Fruit fly (Drosophila melanogaster): ENCODE results near the gene corto.
A peak's percentile ranks its signal among the peaks of the same experiment; 100 is the strongest.

The corto gene

DNA sequence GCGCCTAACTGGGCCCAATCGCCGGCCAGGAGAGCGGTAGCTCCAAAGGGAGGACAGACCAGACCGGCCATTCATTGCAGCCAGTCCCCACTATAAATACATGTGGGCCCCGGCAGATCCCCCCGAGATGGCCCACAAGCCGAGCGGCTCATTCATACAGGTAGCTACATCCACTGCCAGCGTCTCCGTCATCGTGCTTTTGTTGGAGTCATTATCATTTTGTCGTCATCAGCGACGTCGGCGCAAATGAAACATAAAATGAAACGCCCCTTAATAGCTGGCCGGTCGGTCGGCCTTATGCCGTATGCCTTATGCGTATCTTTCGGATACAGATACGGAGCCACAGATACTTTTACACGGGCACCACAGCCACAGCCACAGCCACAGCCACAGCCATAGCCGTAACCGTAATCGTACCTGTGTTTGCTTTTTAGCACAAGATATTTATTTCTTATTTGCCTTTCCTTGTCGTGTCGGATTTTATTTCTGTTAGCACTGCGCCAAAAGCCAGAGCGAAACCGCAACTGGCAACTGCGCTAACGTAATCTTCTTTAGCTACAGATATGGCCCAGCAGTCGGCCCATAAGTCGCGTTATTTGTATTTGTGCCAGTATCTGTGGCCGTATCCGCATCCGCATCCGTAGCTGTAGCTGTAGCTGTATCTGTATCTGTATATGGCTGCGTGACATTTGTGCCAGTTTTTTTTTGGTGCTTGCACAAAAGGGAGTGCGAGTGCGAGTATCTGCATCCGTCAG lies 43.7 kb downstream of the corto start:
- TF ChIP-seq Ets98B (GFP tag; IDR thresholded peaks at IDR 0.05) (0 out of 2 replicates have a peak, but pooled peaks have one; percentile 14), CG10348 (GFP tag; IDR thresholded peaks at IDR 0.05) (no peak), CG13204 (GFP tag; optimal IDR thresholded peaks at IDR 0.05) (peak; percentile 75), Pif1A (GFP tag; optimal IDR thresholded peaks at IDR 0.05) (peak; percentile 9), CG4496 (GFP tag; IDR thresholded peaks at IDR 0.05) (peak; percentile 28; the same call in 1 of the 3 replicates), CG17806 (tag; optimal IDR thresholded peaks at IDR 0.05) (no peak), EcR (GFP tag; optimal IDR thresholded peaks at IDR 0.05) (peak; percentile 64), Pif1B (GFP tag; optimal IDR thresholded peaks at IDR 0.05) (peak; percentile 14), fd96Ca (GFP tag; IDR thresholded peaks at IDR 0.05) (peak; percentile 27; the same call in 1 of the 3 replicates), CG14655 (GFP tag; optimal IDR thresholded peaks at IDR 0.05) (peak; percentile 27), Snoo (tag; optimal IDR thresholded peaks at IDR 0.05) (no peak), CG8159 (tag; optimal IDR thresholded peaks at IDR 0.05) (no peak), CG15710 (tag; optimal IDR thresholded peaks at IDR 0.05) (peak; percentile 5), CG8301 (tag; optimal IDR thresholded peaks at IDR 0.05) (no peak)

DNA sequence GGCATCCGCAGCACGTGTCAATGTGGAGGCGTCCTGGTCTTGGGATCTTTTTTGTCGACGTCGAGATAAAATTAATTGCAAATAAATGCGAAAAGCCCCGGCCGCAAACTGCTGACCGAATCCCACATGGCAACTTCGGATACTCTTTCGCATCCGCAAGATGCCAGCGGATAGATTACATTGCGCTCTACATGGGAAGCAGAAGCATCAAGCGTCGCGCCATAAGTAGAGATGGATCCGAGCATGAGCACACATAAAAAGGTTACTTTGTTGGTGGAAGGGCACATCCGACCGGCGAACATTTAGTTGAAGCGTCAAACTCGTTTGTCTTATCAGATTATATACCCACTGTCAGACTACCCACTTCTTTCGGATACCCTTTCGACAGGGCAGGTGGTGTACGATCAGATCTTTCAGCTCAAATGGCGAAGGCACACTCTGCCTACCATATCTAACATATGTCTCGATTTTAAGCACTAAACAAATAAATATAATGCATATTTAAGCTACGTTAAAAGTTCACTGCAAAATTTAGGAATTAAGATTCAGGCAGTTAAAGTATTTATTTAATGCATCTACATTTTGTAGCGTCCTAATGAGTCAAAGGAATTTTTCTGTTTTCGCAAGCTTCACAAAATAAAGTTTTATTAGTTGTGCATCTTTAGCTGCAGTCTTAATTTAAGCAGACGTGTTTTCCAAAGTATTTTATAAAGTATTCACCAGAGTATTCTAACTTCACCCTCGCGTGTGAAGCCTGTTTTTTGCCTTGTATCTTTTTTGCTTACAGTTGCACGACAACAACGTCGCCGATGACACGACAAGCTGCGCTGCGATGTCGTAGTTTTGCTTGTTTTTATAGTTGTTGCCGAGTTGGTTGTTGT lies 44.6 kb downstream of the corto start:
- peak; percentile 72 for TF ChIP-seq CG8159 (tag; optimal IDR thresholded peaks at IDR 0.05)
- TF ChIP-seq CG9948 (tag; optimal IDR thresholded peaks at IDR 0.05), result peak; percentile 68
- peak; percentile 50 for TF ChIP-seq CG8301 (tag; optimal IDR thresholded peaks at IDR 0.05)
- peak; percentile 38 for TF ChIP-seq CG34367 (tag; optimal IDR thresholded peaks at IDR 0.05)
- TF ChIP-seq fd96Ca (GFP tag; IDR thresholded peaks at IDR 0.05), result peak; percentile 32; the same call in 1 of the 3 replicates
- TF ChIP-seq CG13204 (GFP tag; optimal IDR thresholded peaks at IDR 0.05), result no peak
- TF ChIP-seq Pif1A (GFP tag; optimal IDR thresholded peaks at IDR 0.05), result peak; percentile 49
- TF ChIP-seq CG15710 (tag; optimal IDR thresholded peaks at IDR 0.05), result peak; percentile 58
- TF ChIP-seq CG4496 (GFP tag; IDR thresholded peaks at IDR 0.05), result peak; percentile 50; the same call in 1 of the 3 replicates
- peak; percentile 35 for TF ChIP-seq Pif1B (GFP tag; optimal IDR thresholded peaks at IDR 0.05)
- TF ChIP-seq EcR (GFP tag; optimal IDR thresholded peaks at IDR 0.05), result no peak
- peak; percentile 34 for TF ChIP-seq CG17806 (tag; optimal IDR thresholded peaks at IDR 0.05)
- no peak for TF ChIP-seq rn (GFP tag; IDR thresholded peaks at IDR 0.05)
- TF ChIP-seq CG14655 (GFP tag; optimal IDR thresholded peaks at IDR 0.05), result peak; percentile 78

DNA sequence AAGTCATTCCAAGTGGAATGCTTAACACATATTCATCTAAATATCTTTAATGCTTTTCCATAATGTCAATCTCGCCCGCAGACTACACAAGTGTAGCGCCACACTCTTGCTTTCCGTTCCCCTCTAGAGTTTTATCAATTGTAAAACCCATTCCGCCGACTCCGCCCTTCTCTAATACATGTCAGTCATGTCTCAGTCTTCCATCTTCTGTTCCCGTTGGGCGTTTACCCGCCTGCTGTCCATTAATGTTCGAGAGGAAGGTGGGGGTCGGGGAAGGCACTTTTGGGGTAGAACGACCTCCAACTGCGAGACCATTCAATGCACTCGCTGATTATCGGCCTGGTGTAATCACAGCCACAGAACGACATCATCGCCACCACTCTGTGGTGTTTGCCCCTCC lies 45.5 kb downstream of the corto start:
- TF ChIP-seq CG8301 (tag; optimal IDR thresholded peaks at IDR 0.05) (no peak), CG17806 (tag; optimal IDR thresholded peaks at IDR 0.05) (no peak), D1 (tag; optimal IDR thresholded peaks at IDR 0.05) (no peak), Pif1B (GFP tag; optimal IDR thresholded peaks at IDR 0.05) (no peak), fd96Ca (GFP tag; IDR thresholded peaks at IDR 0.05) (no peak), Snoo (tag; optimal IDR thresholded peaks at IDR 0.05) (no peak), Ets98B (GFP tag; IDR thresholded peaks at IDR 0.05) (no peak), CG34367 (tag; optimal IDR thresholded peaks at IDR 0.05) (no peak), CG12605 (GFP tag; IDR thresholded peaks at IDR 0.05) (no peak), Pif1A (GFP tag; optimal IDR thresholded peaks at IDR 0.05) (no peak), CG4496 (GFP tag; IDR thresholded peaks at IDR 0.05) (no peak)

DNA sequence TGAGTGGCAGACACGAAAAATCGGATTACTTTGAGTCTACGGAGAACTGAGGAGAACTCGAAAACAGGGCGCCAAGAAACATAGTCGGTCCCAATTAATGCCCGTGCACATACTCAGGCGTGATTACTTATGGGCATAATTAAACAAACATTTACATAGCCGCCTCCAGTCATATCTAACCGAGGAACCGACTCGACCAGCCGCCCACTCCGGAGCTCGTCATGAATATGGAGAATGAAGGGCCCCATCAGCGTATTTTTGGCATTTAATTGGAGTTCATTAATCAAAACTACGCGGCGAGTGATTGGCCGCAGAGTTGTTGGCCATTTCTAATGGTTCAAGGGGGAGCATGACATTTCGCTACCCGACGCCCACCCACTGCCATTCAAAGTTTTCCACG lies 46.6 kb downstream of the corto start:
- TF ChIP-seq CG4496 (GFP tag; IDR thresholded peaks at IDR 0.05) (no peak), CG8159 (tag; optimal IDR thresholded peaks at IDR 0.05) (no peak), CG13204 (GFP tag; optimal IDR thresholded peaks at IDR 0.05) (no peak), CG12605 (GFP tag; IDR thresholded peaks at IDR 0.05) (no peak), Ets98B (GFP tag; IDR thresholded peaks at IDR 0.05) (no peak), D1 (tag; optimal IDR thresholded peaks at IDR 0.05) (no peak), rn (GFP tag; IDR thresholded peaks at IDR 0.05) (no peak), Snoo (tag; optimal IDR thresholded peaks at IDR 0.05) (no peak), CG32121 (GFP tag; IDR thresholded peaks at IDR 0.05) (no peak), CG14655 (GFP tag; optimal IDR thresholded peaks at IDR 0.05) (no peak), CG10348 (GFP tag; IDR thresholded peaks at IDR 0.05) (no peak), CG17806 (tag; optimal IDR thresholded peaks at IDR 0.05) (no peak), CG9948 (tag; optimal IDR thresholded peaks at IDR 0.05) (no peak), CG34367 (tag; optimal IDR thresholded peaks at IDR 0.05) (no peak), Pif1A (GFP tag; optimal IDR thresholded peaks at IDR 0.05) (no peak), EcR (GFP tag; optimal IDR thresholded peaks at IDR 0.05) (no peak), Pif1B (GFP tag; optimal IDR thresholded peaks at IDR 0.05) (no peak), CG15710 (tag; optimal IDR thresholded peaks at IDR 0.05) (no peak), CG8301 (tag; optimal IDR thresholded peaks at IDR 0.05) (no peak), gl (tag; optimal IDR thresholded peaks at IDR 0.05) (no peak)

DNA sequence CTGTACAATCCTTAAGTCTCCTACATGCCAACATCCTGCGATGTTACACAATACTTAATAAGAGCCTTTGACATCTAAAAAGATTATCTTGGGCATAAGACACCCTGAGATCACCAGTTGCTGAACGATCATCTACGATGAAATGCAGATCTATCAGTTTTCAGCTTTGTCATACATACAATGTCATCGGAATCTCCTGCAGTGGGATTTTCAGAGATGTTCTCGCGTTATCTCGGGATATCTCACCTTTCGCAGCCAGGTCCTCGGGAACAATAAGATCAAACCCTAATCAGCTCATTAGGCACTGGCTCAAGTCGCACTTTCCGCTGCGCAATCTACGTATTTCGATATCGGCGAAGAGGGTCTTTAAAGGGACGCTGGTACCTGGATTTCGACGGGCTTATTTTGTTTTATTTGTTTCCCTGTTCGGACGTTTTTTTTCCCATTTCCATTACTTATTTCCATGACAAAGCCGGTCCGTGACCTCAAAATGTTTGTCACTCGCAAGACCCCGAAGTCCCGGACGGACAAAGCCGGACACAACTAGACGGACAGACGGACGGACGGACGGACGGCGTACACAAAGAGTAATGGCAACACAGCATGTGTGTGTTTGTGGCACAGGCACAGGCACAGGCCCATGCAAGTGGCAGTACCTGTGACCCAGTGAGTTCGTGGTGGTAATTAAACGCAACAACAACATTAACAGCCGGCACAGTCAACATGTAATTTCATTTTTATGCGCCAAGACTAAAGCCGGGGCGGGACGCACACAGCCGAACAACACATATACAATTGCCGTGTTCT lies 48.0 kb downstream of the corto start:
- TF ChIP-seq EcR (GFP tag; optimal IDR thresholded peaks at IDR 0.05), result peak; percentile 38
- no peak for TF ChIP-seq Ets98B (GFP tag; IDR thresholded peaks at IDR 0.05)
